Worm (Caenorhabditis elegans) whole organism, mixed stage, embryonic: ENCODE measurements around the gene Y54G9A.9.

Experiments used
- bed-3 ChIP-seq: fragments of 200-800 bp; sonication (Bioruptor generic); optimal IDR thresholded peaks from 3 replicates; lab custom pipeline; 2018; ENCODE audit warnings: mild to moderate bottlenecking, missing genetic modification characterization, moderate library complexity, missing compliant biosample characterization
- ceh-43 ChIP-seq: fragments of 200-800 bp; sonication (Bioruptor generic); optimal IDR thresholded peaks from 2 replicates; lab custom pipeline; 2018; ENCODE audit warnings: mild to moderate bottlenecking, missing genetic modification characterization, moderate library complexity, missing compliant biosample characterization
- ceh-83 ChIP-seq: fragments of 200-800 bp; sonication (Bioruptor generic); optimal IDR thresholded peaks from 2 replicates; lab custom pipeline; 2018; ENCODE audit warnings: mild to moderate bottlenecking, missing genetic modification characterization, missing compliant biosample characterization
- elt-3 ChIP-seq: fragments of 150-350 bp; optimal IDR thresholded peaks from 2 replicates; lab custom pipeline; 2014; ENCODE audit warnings: missing biosample characterization, missing genetic modification characterization
- nhr-28 ChIP-seq: fragments of 150-350 bp; optimal IDR thresholded peaks from 2 replicates; lab custom pipeline; 2014; ENCODE audit warnings: missing biosample characterization, missing genetic modification characterization
- pha-4 ChIP-seq: fragments of 150-350 bp; optimal IDR thresholded peaks from 2 replicates; lab custom pipeline; 2018; ENCODE audit warnings: missing biosample characterization, missing genetic modification reagents, missing genetic modification characterization
- snpc-4 ChIP-seq: fragments of 150-350 bp; optimal IDR thresholded peaks from 2 replicates; lab custom pipeline; 2014; ENCODE audit warnings: missing biosample characterization, missing genetic modification characterization
- unc-39 ChIP-seq: fragments of 150-350 bp; optimal IDR thresholded peaks from 2 replicates; lab custom pipeline; 2014; ENCODE audit warnings: missing biosample characterization, missing genetic modification characterization
- unc-62 ChIP-seq: fragments of 150-350 bp; optimal IDR thresholded peaks from 2 replicates; lab custom pipeline; 2014; ENCODE audit warnings: missing biosample characterization, missing genetic modification reagents, missing genetic modification characterization
- zip-8 ChIP-seq: fragments of 150-350 bp; optimal IDR thresholded peaks from 2 replicates; lab custom pipeline; 2014; ENCODE audit warnings: missing biosample characterization, missing genetic modification characterization

- no peak for TF ChIP-seq ceh-83 (GFP tag; lab: Kevin White, UChicago)
- TF ChIP-seq snpc-4 (tag; lab: Kevin White, UChicago) = no peak
- TF ChIP-seq pha-4 (tag; lab: Kevin White, UChicago) = no peak
- no peak for TF ChIP-seq ceh-43 (GFP tag; lab: Kevin White, UChicago)
- no peak for TF ChIP-seq unc-39
- no peak for TF ChIP-seq unc-62
- no peak for TF ChIP-seq nhr-28
- TF ChIP-seq bed-3 (GFP tag; lab: Kevin White, UChicago) = no peak
- TF ChIP-seq elt-3 (tag; lab: Kevin White, UChicago) = no peak
- TF ChIP-seq zip-8 (tag; lab: Kevin White, UChicago) = no peak
Measured at ce11 chrII:13685581-13685980, 43.9 kb upstream of the Y54G9A.9 start.
